Worm (Caenorhabditis elegans) whole organism, early embryonic: ENCODE measurements around the gene hrg-4.

ENCODE experiments used
- ama-1 ChIP-seq: fragments of 150-350 bp; optimal IDR thresholded peaks from 2 replicates; lab custom pipeline; 2014
- hnd-1 ChIP-seq: sonication (generic microtip); optimal IDR thresholded peaks from 2 replicates; lab custom pipeline; 2016; ENCODE audit warnings: missing genetic modification characterization, missing compliant biosample characterization
- scrt-1 ChIP-seq: fragments of 200-800 bp; sonication (Bioruptor generic); IDR thresholded peaks from 2 replicates; pipeline ENCODE4 v1.3.6; 2022; ENCODE audit warnings: missing genetic modification characterization, missing compliant biosample characterization
- tbx-11 ChIP-seq: fragments of 200-800 bp; sonication (Bioruptor generic); IDR thresholded peaks from 2 replicates; pipeline ENCODE4 v1.3.6; 2022; ENCODE audit warnings: missing genetic modification characterization, missing compliant biosample characterization
- tra-4 ChIP-seq: sonication (generic microtip); optimal IDR thresholded peaks from 2 replicates; lab custom pipeline; 2017; ENCODE audit warnings: missing genetic modification characterization, missing compliant biosample characterization

DNA sequence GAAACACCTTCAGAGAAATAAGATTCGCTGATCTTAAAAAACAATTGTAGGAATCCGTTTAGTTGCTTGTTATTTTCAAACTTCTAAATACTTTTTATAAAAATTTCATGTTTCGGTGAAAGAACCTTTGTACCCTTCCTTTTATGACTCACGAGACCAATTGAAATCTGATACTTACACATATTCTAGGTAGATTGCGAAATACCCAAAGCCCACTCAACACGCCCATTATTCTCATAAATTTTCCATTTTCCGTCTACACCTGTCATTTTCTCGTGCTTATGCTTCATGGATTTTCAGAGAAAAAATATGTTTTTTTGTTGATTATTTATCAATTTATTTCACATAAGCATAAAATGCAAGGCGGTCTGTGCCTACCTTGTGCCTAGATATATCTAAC is 24.4 kb downstream of the hrg-4 start:
- TF ChIP-seq tbx-11 (GFP tag; lab: Robert Waterston, UW), result no peak
- no peak for TF ChIP-seq hnd-1
- no peak for TF ChIP-seq tra-4 (tag; lab: Kevin White, UChicago)
- no peak for TF ChIP-seq ama-1 (lab: Kevin White, UChicago)
- TF ChIP-seq scrt-1 (GFP tag; lab: Robert Waterston, UW), result no peak
